Fruit fly (Drosophila melanogaster) whole organism, prepupa: Measurements from ENCODE around the gene Tsp2A.
A peak's percentile ranks its signal among the peaks of the same experiment; 100 is the strongest.

ENCODE experiments used
- CG10669 ChIP-seq: fragments of 200-800 bp; sonication (Bioruptor generic); optimal IDR thresholded peaks from 3 replicates; lab custom pipeline; 2018; ENCODE audit warnings: missing biosample characterization, mild to moderate bottlenecking, missing genetic modification characterization, moderate library complexity
- CG4318 ChIP-seq: fragments of 200-800 bp; sonication (Bioruptor generic); optimal IDR thresholded peaks from 3 replicates; lab custom pipeline; 2017; ENCODE audit warnings: missing biosample characterization, mild to moderate bottlenecking, missing genetic modification characterization
- CG6163 ChIP-seq: fragments of 200-800 bp; sonication (Bioruptor generic); IDR thresholded peaks from 3 replicates; pipeline ENCODE4 v1.3.6; 2022; ENCODE audit warnings: missing biosample characterization, missing genetic modification characterization
- CG6854 ChIP-seq: fragments of 200-800 bp; sonication (Bioruptor generic); optimal IDR thresholded peaks from 2 replicates; lab custom pipeline; 2017; ENCODE audit warnings: missing biosample characterization, mild to moderate bottlenecking, missing genetic modification characterization
- Hr39 ChIP-seq: fragments of 200-800 bp; sonication (Bioruptor generic); optimal IDR thresholded peaks from 2 replicates; lab custom pipeline; 2016; ENCODE audit warnings: missing biosample characterization, missing genetic modification characterization
- Lpt ChIP-seq: fragments of 200-800 bp; sonication (Bioruptor generic); optimal IDR thresholded peaks from 3 replicates; lab custom pipeline; 2016; ENCODE audit warnings: missing biosample characterization, missing genetic modification characterization
- Sox102F ChIP-seq: fragments of 200-800 bp; sonication (Bioruptor generic); optimal IDR thresholded peaks from 2 replicates; lab custom pipeline; 2016; ENCODE audit warnings: missing biosample characterization, mild to moderate bottlenecking, missing genetic modification characterization
- acj6 ChIP-seq: fragments of 200-800 bp; sonication (Bioruptor generic); optimal IDR thresholded peaks from 3 replicates; lab custom pipeline; 2016; ENCODE audit warnings: missing biosample characterization, missing genetic modification characterization
- dac ChIP-seq: fragments of 200-800 bp; sonication (Bioruptor generic); optimal IDR thresholded peaks from 2 replicates; lab custom pipeline; 2017; ENCODE audit warnings: missing biosample characterization, mild to moderate bottlenecking, missing genetic modification characterization
- esn ChIP-seq: fragments of 200-800 bp; sonication (Bioruptor generic); optimal IDR thresholded peaks from 2 replicates; lab custom pipeline; 2016; ENCODE audit warnings: missing biosample characterization, mild to moderate bottlenecking, missing genetic modification characterization, moderate library complexity

DNA sequence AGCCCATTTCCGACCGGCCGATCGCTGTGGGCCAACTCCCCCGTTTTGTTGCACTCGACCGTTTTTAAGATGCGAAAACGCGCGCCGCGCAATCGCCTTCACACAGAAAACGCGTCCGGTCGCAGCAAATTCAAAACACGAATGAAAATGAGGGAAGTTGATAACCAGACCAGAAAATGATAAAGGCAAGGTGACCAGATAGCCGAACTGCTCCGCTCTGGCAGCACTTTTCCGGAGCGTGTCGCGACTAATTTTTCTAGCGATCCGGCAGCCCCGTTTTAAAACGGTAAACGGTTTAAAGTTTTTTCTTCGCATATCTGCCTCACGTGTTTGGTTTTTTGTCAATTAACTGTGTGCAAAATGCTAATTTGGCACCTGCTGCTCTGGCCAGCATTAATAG is 24.1 kb upstream of the Tsp2A start, which contains the start of gene DAAM:
- TF ChIP-seq Hr39 (peak; percentile 23), Sox102F (GFP tag; lab: Kevin White, UChicago) (no peak), CG4318 (GFP tag; lab: Kevin White, UChicago) (no peak), acj6 (GFP tag; lab: Kevin White, UChicago) (no peak), CG10669 (no peak), CG6854 (peak; percentile 1), CG6163 (GFP tag; lab: Robert Waterston, UW) (0 out of 3 replicates have a peak, but pooled peaks have one; percentile 36), Lpt (GFP tag; lab: Kevin White, UChicago) (no peak), esn (GFP tag; lab: Kevin White, UChicago) (no peak), dac (GFP tag; lab: Kevin White, UChicago) (no peak)
